Worm (Caenorhabditis elegans): Measurements from ENCODE around the gene srg-5.

srg-5 gene

DNA sequence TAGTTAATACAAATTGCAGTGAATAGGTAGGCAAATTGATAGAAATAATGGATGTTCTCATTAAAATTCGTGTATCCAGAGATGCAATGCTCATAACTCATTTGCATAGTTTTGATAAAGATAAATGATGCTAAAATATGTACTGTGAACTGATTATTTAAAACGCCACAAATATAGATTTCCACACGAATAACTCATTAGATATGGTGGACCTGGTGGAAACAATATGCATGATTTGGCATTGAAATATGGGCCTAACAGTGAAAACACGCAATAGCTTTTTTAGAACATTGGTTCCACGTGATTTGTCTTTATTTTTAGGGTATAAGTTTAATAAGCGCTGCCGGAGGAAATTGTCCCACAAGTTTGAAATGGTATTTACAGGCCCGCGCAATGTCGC is 5.9 kb upstream of the srg-5 start, which contains the start of gene srg-3:
Gene srg-3, minus strand, starts transcription at position 101 of the 400 bp plus-strand sequence.
- TF ChIP-seq tab-1 (GFP tag; IDR thresholded peaks at IDR 0.05) (no peak), T22C8.4 (GFP tag; IDR thresholded peaks at IDR 0.05) (no peak), klf-2 (GFP tag; conservative IDR thresholded peaks at IDR 0.05) (no peak)

DNA sequence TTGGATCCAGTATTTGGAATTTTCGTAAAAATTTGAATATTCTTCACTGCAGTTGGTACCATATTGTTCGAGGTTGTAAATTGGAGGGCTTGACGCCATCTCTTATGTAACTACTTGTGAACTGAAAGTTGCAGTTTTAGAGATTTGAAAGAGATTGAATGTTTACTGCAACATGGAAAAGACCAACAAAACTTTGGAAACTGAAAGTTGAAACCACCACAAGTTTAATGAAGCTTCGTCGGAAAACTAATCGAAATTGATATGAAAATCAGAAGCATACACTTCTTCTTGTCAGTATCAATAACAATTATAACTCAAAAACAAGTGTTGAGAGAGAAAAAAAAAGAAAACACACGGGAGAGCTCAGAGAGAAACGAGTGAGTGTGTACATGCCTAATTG is 3.7 kb upstream of the srg-5 start, which contains the start of gene srg-7:
Gene srg-7, minus strand, starts transcription at position 101 of the 400 bp plus-strand sequence.
- TF ChIP-seq med-1 (GFP tag; optimal IDR thresholded peaks at IDR 0.05; ENCODE audit: insufficient read depth), result no peak
- TF ChIP-seq ztf-29 (GFP tag; IDR thresholded peaks at IDR 0.05), result no peak
- no peak for TF ChIP-seq ztf-23 (GFP tag; IDR thresholded peaks at IDR 0.05)
- TF ChIP-seq cog-1 (tag; optimal IDR thresholded peaks at IDR 0.05), result no peak
- TF ChIP-seq ref-1 (GFP tag; conservative IDR thresholded peaks at IDR 0.05), result no peak
- TF ChIP-seq klf-2 (GFP tag; conservative IDR thresholded peaks at IDR 0.05), result no peak
- no peak for TF ChIP-seq tab-1 (GFP tag; IDR thresholded peaks at IDR 0.05)
- no peak for TF ChIP-seq T22C8.4 (GFP tag; IDR thresholded peaks at IDR 0.05)
- TF ChIP-seq flt-1 (GFP tag; IDR thresholded peaks at IDR 0.05), result no peak

ce11 chrIII:6265911-6266310 is 1.6 kb upstream of the srg-5 start, which contains the start of gene srg-6:
srg-6 (minus strand) TSS chrIII:6266011.
- no peak for TF ChIP-seq klf-2 (GFP tag; conservative IDR thresholded peaks at IDR 0.05)
- TF ChIP-seq tab-1 (GFP tag; IDR thresholded peaks at IDR 0.05), result no peak
- no peak for TF ChIP-seq ztf-29 (GFP tag; IDR thresholded peaks at IDR 0.05)
- no peak for TF ChIP-seq ref-1 (GFP tag; conservative IDR thresholded peaks at IDR 0.05)
- no peak for TF ChIP-seq ztf-23 (GFP tag; IDR thresholded peaks at IDR 0.05)
- no peak for TF ChIP-seq flt-1 (GFP tag; IDR thresholded peaks at IDR 0.05)
- TF ChIP-seq cog-1 (tag; optimal IDR thresholded peaks at IDR 0.05), result no peak
- no peak for TF ChIP-seq med-1 (GFP tag; optimal IDR thresholded peaks at IDR 0.05; ENCODE audit: insufficient read depth)
- no peak for TF ChIP-seq T22C8.4 (GFP tag; IDR thresholded peaks at IDR 0.05)

- no peak for TF ChIP-seq med-1 (GFP tag; optimal IDR thresholded peaks at IDR 0.05; ENCODE audit: insufficient read depth)
Measured at ce11 chrIII:6261985-6262384, 2.4 kb downstream of the srg-5 start, which contains the start of gene srg-4. srg-4 (minus strand) TSS chrIII:6262085.

DNA sequence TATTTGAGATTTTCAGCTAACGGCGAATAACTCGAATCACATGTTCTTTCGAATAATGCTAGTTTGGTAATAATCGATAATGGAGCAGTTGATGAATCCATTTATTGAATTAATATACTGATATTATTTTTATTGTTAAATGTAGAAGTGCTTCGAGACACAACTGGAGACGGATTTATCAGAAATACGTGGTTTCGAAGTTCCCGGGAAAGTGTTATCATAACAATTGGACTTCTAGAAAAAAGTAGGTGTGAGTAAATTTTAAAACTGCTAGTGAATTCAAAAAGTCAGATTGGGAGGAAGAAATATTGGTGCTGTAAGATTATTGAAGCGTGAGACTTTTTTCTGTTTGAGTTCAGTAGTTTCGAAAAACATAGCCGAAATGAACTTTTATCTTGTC is 4.2 kb downstream of the srg-5 start, which contains the start of gene srg-2:
Gene srg-2, minus strand, starts transcription at position 101 of the 400 bp plus-strand sequence.
- no peak for TF ChIP-seq tab-1 (GFP tag; IDR thresholded peaks at IDR 0.05)
- TF ChIP-seq flt-1 (GFP tag; IDR thresholded peaks at IDR 0.05), result no peak
- TF ChIP-seq ztf-29 (GFP tag; IDR thresholded peaks at IDR 0.05), result no peak
- TF ChIP-seq ref-1 (GFP tag; conservative IDR thresholded peaks at IDR 0.05), result no peak
- TF ChIP-seq klf-2 (GFP tag; conservative IDR thresholded peaks at IDR 0.05), result no peak
- TF ChIP-seq ztf-23 (GFP tag; IDR thresholded peaks at IDR 0.05), result no peak
- no peak for TF ChIP-seq T22C8.4 (GFP tag; IDR thresholded peaks at IDR 0.05)
- TF ChIP-seq cog-1 (tag; optimal IDR thresholded peaks at IDR 0.05), result no peak
- TF ChIP-seq med-1 (GFP tag; optimal IDR thresholded peaks at IDR 0.05; ENCODE audit: insufficient read depth), result no peak

DNA sequence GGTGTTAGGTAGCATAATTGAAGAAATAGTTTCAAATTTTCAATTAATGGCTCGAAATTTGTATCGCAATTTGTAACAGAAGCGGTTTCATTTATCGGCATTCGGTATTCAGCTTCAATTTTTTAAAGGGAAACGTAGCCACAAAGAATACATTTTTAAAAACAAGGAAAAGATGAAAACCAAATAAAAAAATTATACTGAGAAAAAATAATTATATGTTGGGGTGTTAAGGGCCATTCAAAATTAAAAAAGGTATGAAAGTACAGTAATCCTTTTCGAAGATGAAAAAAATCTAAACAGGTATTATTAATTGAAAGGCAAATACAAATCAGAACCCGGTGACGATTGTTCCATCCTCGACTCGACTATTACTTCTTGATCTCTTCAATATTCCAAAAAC is 6.1 kb downstream of the srg-5 start, which contains the start of gene srg-1:
Gene srg-1, minus strand, starts transcription at position 101 of the 400 bp plus-strand sequence.
- no peak for TF ChIP-seq ref-1 (GFP tag; conservative IDR thresholded peaks at IDR 0.05)
- no peak for TF ChIP-seq med-1 (GFP tag; optimal IDR thresholded peaks at IDR 0.05; ENCODE audit: insufficient read depth)
- no peak for TF ChIP-seq T22C8.4 (GFP tag; IDR thresholded peaks at IDR 0.05)
- TF ChIP-seq ztf-23 (GFP tag; IDR thresholded peaks at IDR 0.05), result no peak
- no peak for TF ChIP-seq flt-1 (GFP tag; IDR thresholded peaks at IDR 0.05)
- no peak for TF ChIP-seq cog-1 (tag; optimal IDR thresholded peaks at IDR 0.05)
- TF ChIP-seq klf-2 (GFP tag; conservative IDR thresholded peaks at IDR 0.05), result no peak

DNA sequence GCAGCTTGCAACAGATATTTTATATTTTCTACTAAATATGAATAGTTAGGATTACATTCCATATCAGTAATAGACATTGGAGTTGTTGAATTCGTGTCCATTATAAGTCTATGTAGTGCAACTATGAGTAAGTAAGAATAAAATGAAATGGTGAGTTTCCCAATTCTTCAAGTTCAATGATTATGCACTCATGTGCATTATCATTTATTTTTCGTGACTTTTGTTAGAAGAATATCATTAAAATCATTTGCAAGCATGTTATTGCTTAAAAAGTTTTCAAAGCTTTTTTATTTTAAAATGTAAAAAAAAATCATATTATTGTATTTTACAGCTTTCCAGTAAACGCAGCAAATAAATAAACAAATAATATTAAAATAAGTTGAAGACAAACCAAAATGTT is 7.7 kb downstream of the srg-5 start, which contains the start of gene srg-9:
Gene srg-9, minus strand, starts transcription at position 101 of the 400 bp plus-strand sequence.
- TF ChIP-seq med-1 (GFP tag; optimal IDR thresholded peaks at IDR 0.05; ENCODE audit: insufficient read depth) (no peak), ztf-23 (GFP tag; IDR thresholded peaks at IDR 0.05) (no peak), flt-1 (GFP tag; IDR thresholded peaks at IDR 0.05) (no peak), tab-1 (GFP tag; IDR thresholded peaks at IDR 0.05) (no peak), klf-2 (GFP tag; conservative IDR thresholded peaks at IDR 0.05) (no peak), ztf-29 (GFP tag; IDR thresholded peaks at IDR 0.05) (no peak), cog-1 (tag; optimal IDR thresholded peaks at IDR 0.05) (no peak), ref-1 (GFP tag; conservative IDR thresholded peaks at IDR 0.05) (no peak), T22C8.4 (GFP tag; IDR thresholded peaks at IDR 0.05) (no peak)

ce11 chrIII:6254737-6255136 is 9.6 kb downstream of the srg-5 start, which contains the start of gene srg-8:
srg-8 (minus strand) TSS chrIII:6254837.
- TF ChIP-seq flt-1 (GFP tag; IDR thresholded peaks at IDR 0.05) (no peak), ref-1 (GFP tag; conservative IDR thresholded peaks at IDR 0.05) (no peak), klf-2 (GFP tag; conservative IDR thresholded peaks at IDR 0.05) (no peak), tab-1 (GFP tag; IDR thresholded peaks at IDR 0.05) (no peak), ztf-23 (GFP tag; IDR thresholded peaks at IDR 0.05) (no peak), cog-1 (tag; optimal IDR thresholded peaks at IDR 0.05) (no peak), T22C8.4 (GFP tag; IDR thresholded peaks at IDR 0.05) (no peak)

- TF ChIP-seq med-1 (GFP tag; optimal IDR thresholded peaks at IDR 0.05; ENCODE audit: insufficient read depth), result no peak
- TF ChIP-seq tab-1 (GFP tag; IDR thresholded peaks at IDR 0.05), result no peak
- no peak for TF ChIP-seq ztf-23 (GFP tag; IDR thresholded peaks at IDR 0.05)
- TF ChIP-seq klf-2 (GFP tag; conservative IDR thresholded peaks at IDR 0.05), result no peak
- no peak for TF ChIP-seq ref-1 (GFP tag; conservative IDR thresholded peaks at IDR 0.05)
- no peak for TF ChIP-seq cog-1 (tag; optimal IDR thresholded peaks at IDR 0.05)
- no peak for TF ChIP-seq flt-1 (GFP tag; IDR thresholded peaks at IDR 0.05)
- no peak for TF ChIP-seq T22C8.4 (GFP tag; IDR thresholded peaks at IDR 0.05)
- TF ChIP-seq ztf-29 (GFP tag; IDR thresholded peaks at IDR 0.05), result no peak
Measured at ce11 chrIII:6251511-6251910, 12.8 kb downstream of the srg-5 start, which contains the start of gene amdh-1. amdh-1 (plus strand) TSS chrIII:6251811.

- TF ChIP-seq cog-1 (tag; optimal IDR thresholded peaks at IDR 0.05), result no peak
- no peak for TF ChIP-seq klf-2 (GFP tag; conservative IDR thresholded peaks at IDR 0.05)
- no peak for TF ChIP-seq ztf-23 (GFP tag; IDR thresholded peaks at IDR 0.05)
- TF ChIP-seq ztf-29 (GFP tag; IDR thresholded peaks at IDR 0.05), result no peak
- no peak for TF ChIP-seq med-1 (GFP tag; optimal IDR thresholded peaks at IDR 0.05; ENCODE audit: insufficient read depth)
- TF ChIP-seq T22C8.4 (GFP tag; IDR thresholded peaks at IDR 0.05), result no peak
- TF ChIP-seq flt-1 (GFP tag; IDR thresholded peaks at IDR 0.05), result no peak
- no peak for TF ChIP-seq ref-1 (GFP tag; conservative IDR thresholded peaks at IDR 0.05)
- no peak for TF ChIP-seq tab-1 (GFP tag; IDR thresholded peaks at IDR 0.05)
Measured at ce11 chrIII:6248064-6248687, 16.2 kb downstream of the srg-5 start, which contains the start of the genes gen-1 and stt-3. gen-1 (minus strand) TSS chrIII:6248158. stt-3 (plus strand) TSS chrIII:6248637.
